Worm (Caenorhabditis elegans): ENCODE data around the gene B0034.1.

Gene B0034.1

ce11 chrII:5948681-5949080, 19.5 kb upstream of the B0034.1 start (continued):
- no peak for TF ChIP-seq unc-130 (GFP tag; optimal IDR thresholded peaks at IDR 0.05)

ce11 chrII:5950657-5951056, 17.5 kb upstream of the B0034.1 start:
- no peak for TF ChIP-seq mdl-1 (tag; optimal IDR thresholded peaks at IDR 0.05)
- TF ChIP-seq pha-4 (GFP tag; IDR thresholded peaks at IDR 0.05) = no peak
- TF ChIP-seq pha-4 (tag; optimal IDR thresholded peaks at IDR 0.05) = no peak
- no peak for TF ChIP-seq ztf-11 (tag; optimal IDR thresholded peaks at IDR 0.05)
- TF ChIP-seq lin-38 (GFP tag; IDR thresholded peaks at IDR 0.05) = no peak
- TF ChIP-seq nhr-11 (tag; optimal IDR thresholded peaks at IDR 0.05) = no peak
- TF ChIP-seq madf-9 (GFP tag; conservative IDR thresholded peaks at IDR 0.05) = no peak
- TF ChIP-seq F49E8.2 (tag; optimal IDR thresholded peaks at IDR 0.05; ENCODE audit: borderline replicate concordance) = no peak
- TF ChIP-seq hlh-30 (tag; optimal IDR thresholded peaks at IDR 0.05; ENCODE audit: insufficient read depth) = peak; percentile 6
- no peak for TF ChIP-seq F37D6.2 (tag; optimal IDR thresholded peaks at IDR 0.05)
- TF ChIP-seq nhr-48 (tag; optimal IDR thresholded peaks at IDR 0.05) = no peak
- no peak for TF ChIP-seq fos-1 (tag; optimal IDR thresholded peaks at IDR 0.05)
- TF ChIP-seq ama-1 (optimal IDR thresholded peaks at IDR 0.05) = no peak
- TF ChIP-seq mxl-3 (GFP tag; optimal IDR thresholded peaks at IDR 0.05) = no peak
- TF ChIP-seq gei-8 (GFP tag; optimal IDR thresholded peaks at IDR 0.05) = no peak
- 0 out of 2 replicates have a peak, but pooled peaks have one; percentile 6 for TF ChIP-seq hmg-1.1 (GFP tag; IDR thresholded peaks at IDR 0.05)
- TF ChIP-seq lin-1 (GFP tag; IDR thresholded peaks at IDR 0.05) = no peak
- TF ChIP-seq ces-1 (GFP tag; optimal IDR thresholded peaks at IDR 0.05) = no peak
- no peak for TF ChIP-seq ZK546.5 (tag; optimal IDR thresholded peaks at IDR 0.05)
- TF ChIP-seq zfp-3 (GFP tag; conservative IDR thresholded peaks at IDR 0.05) = no peak
- TF ChIP-seq aha-1 (tag) = peak; percentile 87
- no peak for TF ChIP-seq mdt-29 (GFP tag; IDR thresholded peaks at IDR 0.05)
- no peak for TF ChIP-seq saeg-2 (GFP tag; IDR thresholded peaks at IDR 0.05)
- no peak for TF ChIP-seq daf-12 (tag; optimal IDR thresholded peaks at IDR 0.05)
- TF ChIP-seq zag-1 (tag; optimal IDR thresholded peaks at IDR 0.05) = no peak
- no peak for TF ChIP-seq R02D3.7 (tag; optimal IDR thresholded peaks at IDR 0.05)
- TF ChIP-seq lin-15B (tag; optimal IDR thresholded peaks at IDR 0.05) = no peak
- no peak for TF ChIP-seq php-3 (GFP tag; IDR thresholded peaks at IDR 0.05)
- no peak for TF ChIP-seq daf-19 (GFP tag; conservative IDR thresholded peaks at IDR 0.05)
- no peak for TF ChIP-seq snpc-1.2 (GFP tag; IDR thresholded peaks at IDR 0.05)
- peak; percentile 55; the same call in 1 of the 2 replicates for TF ChIP-seq ctbp-1 (GFP tag; IDR thresholded peaks at IDR 0.05)

ce11 chrII:5951745-5952144, 16.4 kb upstream of the B0034.1 start:
- TF ChIP-seq mes-2 (tag; optimal IDR thresholded peaks at IDR 0.05; ENCODE audit: poor library complexity, severe bottlenecking) (no peak), F44E2.7 (GFP tag; IDR thresholded peaks at IDR 0.05) (no peak), pha-4 (GFP tag; IDR thresholded peaks at IDR 0.05) (no peak), pha-4 (tag; optimal IDR thresholded peaks at IDR 0.05) (no peak), aha-1 (tag) (peak; percentile 92), ama-1 (optimal IDR thresholded peaks at IDR 0.05) (no peak)

- TF ChIP-seq mep-1 (tag; optimal IDR thresholded peaks at IDR 0.05) = peak; percentile 33
- peak; percentile 31 for TF ChIP-seq aha-1 (tag)
- TF ChIP-seq F44E2.7 (GFP tag; IDR thresholded peaks at IDR 0.05) = no peak
- TF ChIP-seq unc-62 (GFP tag; optimal IDR thresholded peaks at IDR 0.05 in 1 of 2) = peak in 1 of 2 experiments; percentile 88
- TF ChIP-seq unc-62 (tag; optimal IDR thresholded peaks at IDR 0.05) = no peak
- no peak for TF ChIP-seq vab-7 (GFP tag; IDR thresholded peaks at IDR 0.05)
- TF ChIP-seq hlh-30 (tag; optimal IDR thresholded peaks at IDR 0.05; ENCODE audit: insufficient read depth) = peak; percentile 55
These were observed 15.9 kb upstream of the B0034.1 start for ce11 chrII:5952214-5952613.
